Worm (Caenorhabditis elegans): Measurements from ENCODE around the gene F54F2.7.

DNA sequence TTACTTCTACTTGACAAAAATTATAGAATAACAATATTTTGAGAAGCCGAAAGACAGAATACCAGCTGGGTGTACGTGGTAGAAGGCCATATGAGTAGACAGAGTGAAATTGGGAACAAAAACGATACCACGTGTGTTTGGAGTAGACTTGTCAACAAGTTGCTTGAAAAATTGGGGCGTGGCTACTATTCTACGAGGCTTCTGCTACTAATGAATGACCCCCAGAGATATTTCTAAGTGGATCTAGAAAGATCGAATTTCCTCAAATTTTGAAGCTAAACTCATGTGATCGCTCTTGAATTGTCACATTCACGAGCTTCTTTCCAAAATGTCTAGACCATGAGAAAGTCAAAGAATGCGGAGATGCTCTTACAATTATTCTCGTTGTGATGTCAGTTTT lies 45.1 kb downstream of the F54F2.7 start:
- no peak for TF ChIP-seq ama-1 (optimal IDR thresholded peaks at IDR 0.05)
- TF ChIP-seq tra-4 (tag; optimal IDR thresholded peaks at IDR 0.05): no peak
- TF ChIP-seq tbx-37 (GFP tag; conservative IDR thresholded peaks at IDR 0.05): no peak
- TF ChIP-seq B0310.2 (tag; optimal IDR thresholded peaks at IDR 0.05): no peak
- TF ChIP-seq pes-1 (GFP tag; IDR thresholded peaks at IDR 0.05): no peak
- TF ChIP-seq flt-1 (GFP tag; IDR thresholded peaks at IDR 0.05): no peak
- no peak for TF ChIP-seq ceh-13 (GFP tag; optimal IDR thresholded peaks at IDR 0.05)
- no peak for TF ChIP-seq scrt-1 (GFP tag; IDR thresholded peaks at IDR 0.05)
- TF ChIP-seq hnd-1 (tag; optimal IDR thresholded peaks at IDR 0.05): no peak
- no peak for TF ChIP-seq sea-1 (GFP tag; conservative IDR thresholded peaks at IDR 0.05)

Data from whole organism, early embryonic.